Fruit fly (Drosophila melanogaster) whole organism, embryonic: ENCODE measurements around the gene cac.

Source experiments
- B-H2 ChIP-seq: fragments of 200-800 bp; sonication (Bioruptor generic); optimal IDR thresholded peaks from 2 replicates; lab custom pipeline; 2018; ENCODE audit warnings: missing biosample characterization, mild to moderate bottlenecking, missing genetic modification characterization
- CG1024 ChIP-seq: fragments of 200-800 bp; sonication (Bioruptor generic); IDR thresholded peaks from 2 replicates; pipeline ENCODE4 v1.3.6; 2022; ENCODE audit warnings: missing biosample characterization, missing genetic modification characterization
- CG10543 ChIP-seq: fragments of 200-800 bp; sonication (Bioruptor generic); optimal IDR thresholded peaks from 3 replicates; lab custom pipeline; 2017; ENCODE audit warnings: missing biosample characterization, mild to moderate bottlenecking, missing genetic modification characterization, moderate library complexity
- CG13424 ChIP-seq: fragments of 200-800 bp; sonication (Bioruptor generic); optimal IDR thresholded peaks from 2 replicates; lab custom pipeline; 2019; ENCODE audit warnings: missing biosample characterization, mild to moderate bottlenecking, missing genetic modification characterization, moderate library complexity
- CG13894 ChIP-seq: fragments of 200-800 bp; sonication (Bioruptor generic); optimal IDR thresholded peaks from 3 replicates; lab custom pipeline; 2018; ENCODE audit warnings: missing biosample characterization, mild to moderate bottlenecking, missing genetic modification characterization, moderate library complexity
- CG14014 ChIP-seq: fragments of 200-800 bp; sonication (Bioruptor generic); IDR thresholded peaks from 2 replicates; pipeline ENCODE4 v1.3.6; 2022; ENCODE audit warnings: missing biosample characterization, missing genetic modification characterization
- CG15011 ChIP-seq: fragments of 200-800 bp; sonication (Bioruptor generic); optimal IDR thresholded peaks from 3 replicates; lab custom pipeline; 2018; ENCODE audit warnings: missing biosample characterization, mild to moderate bottlenecking, missing genetic modification characterization
- CG1647 ChIP-seq: fragments of 200-800 bp; sonication (Bioruptor generic); optimal IDR thresholded peaks from 3 replicates; lab custom pipeline; 2016; ENCODE audit warnings: missing biosample characterization, missing genetic modification characterization
- CG16815 ChIP-seq: fragments of 200-800 bp; sonication (Bioruptor generic); optimal IDR thresholded peaks from 3 replicates; lab custom pipeline; 2017; ENCODE audit warnings: missing biosample characterization, mild to moderate bottlenecking, missing genetic modification characterization
- CG17361 ChIP-seq: fragments of 200-800 bp; sonication (Bioruptor generic); IDR thresholded peaks from 3 replicates; pipeline ENCODE4 v1.3.6; 2022; ENCODE audit warnings: missing biosample characterization, missing genetic modification characterization
- CG18619 ChIP-seq: fragments of 200-800 bp; sonication (Bioruptor generic); optimal IDR thresholded peaks from 3 replicates; lab custom pipeline; 2017; ENCODE audit warnings: missing biosample characterization, mild to moderate bottlenecking, missing genetic modification characterization
- CG2678 ChIP-seq: fragments of 200-800 bp; sonication (Bioruptor generic); optimal IDR thresholded peaks from 3 replicates; lab custom pipeline; 2019; ENCODE audit warnings: missing biosample characterization, mild to moderate bottlenecking, missing genetic modification characterization, moderate library complexity
- CG3163 ChIP-seq: fragments of 200-800 bp; sonication (Bioruptor generic); optimal IDR thresholded peaks from 3 replicates; lab custom pipeline; 2016; ENCODE audit warnings: missing biosample characterization, missing genetic modification characterization
- CG32772 ChIP-seq: fragments of 200-800 bp; sonication (Bioruptor generic); IDR thresholded peaks from 2 replicates; pipeline ENCODE4 v1.3.6; 2022; ENCODE audit warnings: missing biosample characterization, missing genetic modification characterization
- CG4360 ChIP-seq: fragments of 200-800 bp; sonication (Bioruptor generic); IDR thresholded peaks from 2 replicates; pipeline ENCODE4 v1.3.6; 2022; ENCODE audit warnings: missing biosample characterization, missing genetic modification characterization
- CG4404 ChIP-seq: fragments of 200-800 bp; sonication (Bioruptor generic); IDR thresholded peaks from 2 replicates; pipeline ENCODE4 v1.3.6; 2022; ENCODE audit warnings: missing biosample characterization, missing genetic modification characterization
- CG4854 ChIP-seq: fragments of 200-800 bp; sonication (Bioruptor generic); optimal IDR thresholded peaks from 2 replicates; lab custom pipeline; 2016; ENCODE audit warnings: missing biosample characterization, missing genetic modification characterization, inconsistent platforms
- CG8281 ChIP-seq: fragments of 200-800 bp; sonication (Bioruptor generic); optimal IDR thresholded peaks from 2 replicates; lab custom pipeline; 2018; ENCODE audit warnings: missing biosample characterization, mild to moderate bottlenecking, missing genetic modification characterization, moderate library complexity
- CG8359 ChIP-seq: fragments of 200-800 bp; sonication (Bioruptor generic); optimal IDR thresholded peaks from 2 replicates; lab custom pipeline; 2017; ENCODE audit warnings: missing biosample characterization, mild to moderate bottlenecking, missing genetic modification characterization, borderline replicate concordance
- CG9215 ChIP-seq: fragments of 200-800 bp; sonication (Bioruptor generic); IDR thresholded peaks from 2 replicates; pipeline ENCODE4 v1.3.6; 2022; ENCODE audit warnings: missing biosample characterization, missing genetic modification characterization
- CG9609 ChIP-seq: fragments of 200-800 bp; sonication (Bioruptor generic); optimal IDR thresholded peaks from 3 replicates; lab custom pipeline; 2016; ENCODE audit warnings: missing biosample characterization, missing genetic modification characterization
- Elba2 ChIP-seq: fragments of 200-800 bp; sonication (Bioruptor generic); optimal IDR thresholded peaks from 3 replicates; lab custom pipeline; 2016; ENCODE audit warnings: missing biosample characterization, missing genetic modification characterization
- Ets97D ChIP-seq: fragments of 200-800 bp; sonication (Bioruptor generic); optimal IDR thresholded peaks from 3 replicates; lab custom pipeline; 2016; ENCODE audit warnings: missing biosample characterization, missing genetic modification characterization
- Gug ChIP-seq: fragments of 200-800 bp; sonication (Bioruptor generic); IDR thresholded peaks from 4 replicates; pipeline ENCODE4 v1.3.6; 2022; ENCODE audit warnings: missing biosample characterization, missing genetic modification characterization
- HmgZ ChIP-seq: fragments of 200-800 bp; sonication (Bioruptor generic); optimal IDR thresholded peaks from 2 replicates; lab custom pipeline; 2018; ENCODE audit warnings: missing biosample characterization, mild to moderate bottlenecking, missing genetic modification characterization
- MBD-R2 ChIP-seq: fragments of 200-800 bp; sonication (Bioruptor generic); IDR thresholded peaks from 2 replicates; pipeline ENCODE4 v1.3.6; 2022; ENCODE audit warnings: missing biosample characterization, missing genetic modification characterization
- Oaz ChIP-seq: fragments of 200-800 bp; sonication (Bioruptor generic); IDR thresholded peaks from 2 replicates; pipeline ENCODE4 v1.3.6; 2022; ENCODE audit warnings: missing biosample characterization, missing genetic modification characterization
- Oli ChIP-seq: fragments of 200-800 bp; sonication (Bioruptor generic); optimal IDR thresholded peaks from 2 replicates; lab custom pipeline; 2018; ENCODE audit warnings: missing biosample characterization, mild to moderate bottlenecking, missing genetic modification characterization, moderate library complexity
- TFAM ChIP-seq: fragments of 200-800 bp; sonication (Bioruptor generic); optimal IDR thresholded peaks from 2 replicates; lab custom pipeline; 2017; ENCODE audit warnings: missing biosample characterization, missing genetic modification characterization, inconsistent platforms
- ara ChIP-seq: fragments of 200-800 bp; sonication (Bioruptor generic); IDR thresholded peaks from 2 replicates; pipeline ENCODE4 v1.3.6; 2022; ENCODE audit warnings: missing biosample characterization, missing genetic modification characterization
- ase ChIP-seq: fragments of 200-800 bp; sonication (Bioruptor generic); IDR thresholded peaks from 3 replicates; pipeline ENCODE4 v1.3.6; 2022; ENCODE audit warnings: missing biosample characterization, missing genetic modification characterization
- az2 ChIP-seq: fragments of 200-800 bp; sonication (Bioruptor generic); optimal IDR thresholded peaks from 3 replicates; lab custom pipeline; 2016; ENCODE audit warnings: missing biosample characterization, missing genetic modification characterization
- emc ChIP-seq: fragments of 200-800 bp; sonication (Bioruptor generic); optimal IDR thresholded peaks from 2 replicates; lab custom pipeline; 2016; ENCODE audit warnings: missing biosample characterization, missing genetic modification characterization
- eve ChIP-seq, 2 experiments: fragments of >200 bp; optimal IDR thresholded peaks; 2 replicates each; lab custom pipeline; 2017; ENCODE audit warnings: missing biosample characterization in 2 of 2, missing genetic modification characterization in 2 of 2
- gcm2 ChIP-seq: fragments of 200-800 bp; sonication (Bioruptor generic); optimal IDR thresholded peaks from 2 replicates; lab custom pipeline; 2016; ENCODE audit warnings: missing biosample characterization, missing genetic modification characterization
- gem ChIP-seq: fragments of 200-800 bp; sonication (Bioruptor generic); optimal IDR thresholded peaks from 2 replicates; lab custom pipeline; 2019; ENCODE audit warnings: missing biosample characterization, mild to moderate bottlenecking, missing genetic modification characterization, moderate library complexity
- grau ChIP-seq: fragments of 200-800 bp; optimal IDR thresholded peaks from 3 replicates; lab custom pipeline; 2019; ENCODE audit warnings: missing biosample characterization, mild to moderate bottlenecking, missing genetic modification characterization, moderate library complexity
- gsb ChIP-seq: fragments of 200-800 bp; sonication (Bioruptor generic); IDR thresholded peaks from 2 replicates; pipeline ENCODE4 v1.3.6; 2022; ENCODE audit warnings: missing biosample characterization, missing genetic modification characterization
- lbe ChIP-seq: fragments of 200-800 bp; sonication (Bioruptor generic); optimal IDR thresholded peaks from 2 replicates; lab custom pipeline; 2016; ENCODE audit warnings: missing biosample characterization, mild to moderate bottlenecking, missing genetic modification characterization
- pan ChIP-seq, 4 experiments: fragments of >200 bp in 3 of 4; fragments of 200-800 bp in 1 of 4; sonication (Bioruptor generic) in 1 of 4; optimal IDR thresholded peaks in 3 of 4; IDR thresholded peaks in 1 of 4; 2 replicates each; pipeline versions ENCODE4 v1.3.6 to Lab custom; 2017 to 2022; ENCODE audit warnings: missing biosample characterization in 2 of 4, missing genetic modification characterization in 2 of 4, mixed read lengths in 1 of 4
- pfk ChIP-seq: fragments of 200-800 bp; sonication (Bioruptor generic); optimal IDR thresholded peaks from 2 replicates; lab custom pipeline; 2018; ENCODE audit warnings: missing biosample characterization, mild to moderate bottlenecking, missing genetic modification characterization, moderate library complexity
- pzg ChIP-seq: fragments of 200-800 bp; sonication (Bioruptor generic); optimal IDR thresholded peaks from 3 replicates; lab custom pipeline; 2018; ENCODE audit warnings: missing biosample characterization, mild to moderate bottlenecking, missing genetic modification characterization, moderate library complexity
- ranshi ChIP-seq: fragments of 200-800 bp; sonication (Bioruptor generic); IDR thresholded peaks from 2 replicates; pipeline ENCODE4 v1.3.6; 2022; ENCODE audit warnings: missing biosample characterization, missing genetic modification characterization
- repo ChIP-seq: fragments of 200-800 bp; sonication (Bioruptor generic); optimal IDR thresholded peaks from 2 replicates; lab custom pipeline; 2016; ENCODE audit warnings: missing biosample characterization, missing genetic modification characterization
- sc ChIP-seq, 3 experiments: fragments of >200 bp in 2 of 3; fragments of 200-800 bp in 1 of 3; sonication (Bioruptor generic) in 1 of 3; optimal IDR thresholded peaks; 2 replicates in 2 of 3; 3 replicates in 1 of 3; lab custom pipeline; 2017; ENCODE audit warnings: mild to moderate bottlenecking in 1 of 3, missing biosample characterization in 1 of 3, missing genetic modification characterization in 1 of 3, missing genetic modification reagents in 1 of 3
- tap ChIP-seq: fragments of 200-800 bp; optimal IDR thresholded peaks from 3 replicates; lab custom pipeline; 2019; ENCODE audit warnings: missing biosample characterization, mild to moderate bottlenecking, missing genetic modification characterization, moderate library complexity
- unc-4 ChIP-seq: fragments of 200-800 bp; sonication (Bioruptor generic); IDR thresholded peaks from 2 replicates; pipeline ENCODE4 v1.3.6; 2022; ENCODE audit warnings: missing biosample characterization, missing genetic modification characterization; ENCODE audit not compliant: partially characterized antibody
- vnd ChIP-seq: fragments of 200-800 bp; sonication (Bioruptor generic); IDR thresholded peaks from 3 replicates; pipeline ENCODE4 v1.3.6; 2022; ENCODE audit warnings: missing biosample characterization, missing genetic modification characterization; ENCODE audit not compliant: partially characterized antibody
- wdn ChIP-seq: fragments of 200-800 bp; sonication (Bioruptor generic); IDR thresholded peaks from 2 replicates; pipeline ENCODE4 v1.3.6; 2022; ENCODE audit warnings: missing biosample characterization, missing genetic modification characterization
- zfh1 ChIP-seq: fragments of 200-800 bp; sonication (Bioruptor generic); IDR thresholded peaks from 3 replicates; pipeline ENCODE4 v1.3.6; 2022; ENCODE audit warnings: missing biosample characterization, missing genetic modification characterization

Gene cac

DNA sequence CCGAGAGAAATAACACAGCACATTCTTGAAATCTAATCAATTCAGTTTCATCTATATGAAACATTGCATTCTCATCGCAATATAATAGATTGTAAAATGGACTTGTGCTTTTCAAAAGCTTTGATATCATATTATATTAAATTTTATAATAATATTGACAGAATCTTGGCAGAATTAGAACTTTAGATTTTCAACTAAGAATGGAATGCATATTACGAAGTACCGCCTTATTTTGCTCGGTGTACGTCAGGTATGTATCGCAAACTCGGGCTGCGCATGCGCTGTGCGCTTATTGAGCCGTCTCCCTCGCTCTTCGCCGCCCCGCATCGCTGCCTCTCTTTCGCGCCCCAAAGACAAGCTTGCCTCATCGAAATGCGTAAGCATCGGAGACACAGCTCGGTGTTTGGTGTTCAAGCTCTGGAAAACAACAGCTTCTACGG, 69.7 kb downstream of the cac start (continued):
- TF ChIP-seq pan (optimal IDR thresholded peaks at IDR 0.05; lab: Kevin White, UChicago) (no peak), pan (GFP tag; optimal IDR thresholded peaks at IDR 0.05 in 1 of 2, IDR thresholded peaks at IDR 0.05 in 1 of 2) (peak in 1 of 2 experiments; percentile 91), zfh1 (GFP tag; lab: Robert Waterston, UW) (peak; percentile 87), lbe (GFP tag; lab: Kevin White, UChicago) (peak; percentile 65), TFAM (GFP tag; lab: Kevin White, UChicago) (peak; percentile 2), az2 (peak; percentile 80), CG14014 (peak; percentile 86), HmgZ (tag; lab: Kevin White, UChicago) (peak; percentile 82), B-H2 (peak; percentile 65), Ets97D (GFP tag; lab: Kevin White, UChicago) (no peak), CG1647 (GFP tag; lab: Kevin White, UChicago) (no peak), MBD-R2 (GFP tag; lab: Robert Waterston, UW) (peak; percentile 50), sc (optimal IDR thresholded peaks at IDR 0.05; lab: Kevin White, UChicago) (no peak), sc (GFP tag; optimal IDR thresholded peaks at IDR 0.05; lab: Kevin White, UChicago) (peak; percentile 82), repo (no peak), CG2678 (tag; lab: Kevin White, UChicago) (peak; percentile 95), ase (GFP tag; lab: Robert Waterston, UW) (no peak; the same call in none of the 3 replicates), CG4360 (GFP tag; lab: Robert Waterston, UW) (peak; percentile 51), CG9609 (GFP tag; lab: Kevin White, UChicago) (no peak), CG10543 (GFP tag; lab: Kevin White, UChicago) (peak; percentile 94), tap (peak; percentile 91), CG13424 (tag; lab: Kevin White, UChicago) (peak; percentile 95), CG9215 (GFP tag; lab: Robert Waterston, UW) (peak; percentile 84), CG17361 (GFP tag; lab: Robert Waterston, UW) (peak; percentile 98), grau (tag; lab: Kevin White, UChicago) (peak; percentile 94), pzg (GFP tag; lab: Kevin White, UChicago) (no peak), CG18619 (GFP tag; lab: Kevin White, UChicago) (peak; percentile 83), ara (GFP tag; lab: Robert Waterston, UW) (peak; percentile 88), CG3163 (GFP tag; lab: Kevin White, UChicago) (no peak), ranshi (peak; percentile 75), CG13894 (tag; lab: Kevin White, UChicago) (peak; percentile 73), CG16815 (GFP tag; lab: Kevin White, UChicago) (peak; percentile 89), gsb (peak; percentile 74), CG15011 (GFP tag; lab: Kevin White, UChicago) (peak; percentile 77), eve (GFP tag; optimal IDR thresholded peaks at IDR 0.05; lab: Kevin White, UChicago) (peak in 1 of 2 experiments; percentile 58), gcm2 (GFP tag; lab: Kevin White, UChicago) (no peak), Elba2 (peak; percentile 22), emc (no peak), CG8359 (GFP tag; lab: Kevin White, UChicago) (peak; percentile 64), pfk (GFP tag; lab: Kevin White, UChicago) (peak; percentile 14), Gug (GFP tag; lab: Robert Waterston, UW) (peak; percentile 67), wdn (no peak), CG4404 (GFP tag; lab: Robert Waterston, UW) (peak; percentile 80), Oaz (peak; percentile 70), unc-4 (GFP tag; lab: Robert Waterston, UW) (no peak), Oli (tag; lab: Kevin White, UChicago) (peak; percentile 92), CG4854 (no peak), CG1024 (GFP tag; lab: Robert Waterston, UW) (peak; percentile 15; the same call in 1 of the 2 replicates), vnd (GFP tag; lab: Robert Waterston, UW) (no peak), CG8281 (tag; lab: Kevin White, UChicago) (peak; percentile 80), CG32772 (peak; percentile 83), gem (tag; lab: Kevin White, UChicago) (peak; percentile 95)
